Fruit fly (Drosophila melanogaster): Measurements from ENCODE around the gene CG4133.
A peak's percentile ranks its signal among the peaks of the same experiment; 100 is the strongest.

The CG4133 gene

DNA sequence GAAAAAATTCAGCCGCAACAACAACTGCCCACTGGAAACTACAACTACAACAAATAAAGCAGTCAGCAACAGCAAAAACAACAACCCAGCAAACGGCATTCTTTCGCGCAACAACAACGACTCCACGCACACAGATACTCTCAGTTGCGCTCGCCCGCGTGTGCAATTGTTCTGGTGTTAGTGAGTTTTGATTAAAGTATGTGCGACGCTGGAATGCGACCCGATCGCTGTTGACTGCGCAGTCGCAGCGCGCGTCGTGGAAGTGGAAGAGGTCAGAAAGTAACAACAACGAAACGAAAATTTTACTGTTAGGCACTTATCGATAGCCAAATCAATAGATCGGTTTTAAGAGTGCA is 23.7 kb upstream of the CG4133 start:
- TF ChIP-seq EcR (GFP tag; optimal IDR thresholded peaks at IDR 0.05) (peak; percentile 26), Pif1A (GFP tag; optimal IDR thresholded peaks at IDR 0.05) (no peak), CG13204 (GFP tag; optimal IDR thresholded peaks at IDR 0.05) (peak; percentile 58), CG4496 (GFP tag; IDR thresholded peaks at IDR 0.05) (peak; percentile 9; the same call in 1 of the 3 replicates)

DNA sequence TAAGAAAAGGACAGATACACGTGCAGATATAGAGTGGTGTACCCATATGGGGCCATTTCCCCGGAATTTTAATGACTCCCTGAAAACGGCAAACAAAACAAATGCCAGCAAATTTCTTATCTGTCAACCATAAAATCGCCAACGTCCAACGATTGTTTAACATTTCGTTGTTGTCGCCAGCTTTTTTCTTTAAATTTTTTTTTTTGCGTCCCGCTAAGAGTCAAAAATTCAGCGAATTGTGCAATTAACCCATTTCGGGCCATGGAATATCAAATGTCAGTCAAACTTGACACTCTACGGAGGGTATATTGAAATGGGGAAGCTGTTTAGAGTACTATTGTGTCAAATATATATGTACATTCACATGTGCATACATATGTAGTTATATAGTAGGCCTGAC is 23.2 kb upstream of the CG4133 start:
- TF ChIP-seq CG32121 (GFP tag; IDR thresholded peaks at IDR 0.05) (no peak), CG12605 (GFP tag; IDR thresholded peaks at IDR 0.05) (no peak)

DNA sequence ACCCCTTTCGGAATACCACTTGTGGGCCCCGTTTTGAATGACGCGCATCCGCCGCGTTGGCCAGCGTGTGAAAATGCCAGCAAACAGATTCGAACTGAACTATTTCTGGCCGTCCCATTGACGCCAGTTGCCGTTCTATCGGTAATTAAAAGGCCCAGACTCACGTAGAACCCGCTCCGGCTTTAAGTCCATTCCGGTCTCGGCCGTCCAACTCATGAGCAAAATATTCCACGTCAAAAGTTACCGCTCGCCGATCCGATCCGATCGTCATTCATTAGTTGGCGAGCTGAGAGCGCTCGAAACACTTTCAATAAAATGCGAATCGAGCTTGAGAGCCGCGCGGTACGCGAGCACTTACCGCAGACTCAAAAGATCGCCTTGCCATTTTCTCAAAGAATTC is 20.9 kb upstream of the CG4133 start:
- no peak for TF ChIP-seq CG8159 (tag; optimal IDR thresholded peaks at IDR 0.05)
- TF ChIP-seq Pif1B (GFP tag; optimal IDR thresholded peaks at IDR 0.05), result no peak
- TF ChIP-seq CG34367 (tag; optimal IDR thresholded peaks at IDR 0.05), result no peak
- TF ChIP-seq CG15710 (tag; optimal IDR thresholded peaks at IDR 0.05), result no peak

DNA sequence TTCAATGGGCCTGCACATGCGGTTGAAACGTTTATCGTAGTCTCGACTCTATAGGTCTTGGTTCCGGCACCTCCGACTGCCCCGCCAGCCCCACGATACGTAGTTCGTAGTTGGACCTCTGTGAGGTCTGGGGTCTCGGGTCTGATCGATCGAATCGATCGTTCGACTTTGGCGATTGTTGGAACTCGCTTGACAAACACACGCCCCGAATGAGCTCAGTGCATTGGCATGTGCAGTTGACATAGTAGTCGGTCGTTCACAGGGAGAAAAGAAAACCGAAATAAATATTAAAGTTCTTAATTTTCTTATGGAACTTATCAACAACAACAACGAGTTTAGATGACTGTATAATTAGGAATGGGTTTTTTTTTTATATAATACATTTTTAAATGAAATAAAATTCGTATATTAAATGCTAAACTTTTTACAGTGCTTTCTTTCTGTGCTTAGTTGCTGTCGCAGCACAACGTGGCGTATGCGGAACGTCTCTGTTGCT is 20.0 kb upstream of the CG4133 start:
- TF ChIP-seq fd96Ca (GFP tag; IDR thresholded peaks at IDR 0.05), result peak; percentile 54; the same call in 1 of the 3 replicates
- peak; percentile 61 for TF ChIP-seq CG8159 (tag; optimal IDR thresholded peaks at IDR 0.05)
- peak; percentile 83 for TF ChIP-seq Ets98B (GFP tag; IDR thresholded peaks at IDR 0.05)
- peak; percentile 66 for TF ChIP-seq CG14655 (GFP tag; optimal IDR thresholded peaks at IDR 0.05)
- TF ChIP-seq Snoo (tag; optimal IDR thresholded peaks at IDR 0.05), result no peak
- TF ChIP-seq CG12605 (GFP tag; IDR thresholded peaks at IDR 0.05), result peak; percentile 64
- TF ChIP-seq CG15710 (tag; optimal IDR thresholded peaks at IDR 0.05), result peak; percentile 49
- TF ChIP-seq CG4496 (GFP tag; IDR thresholded peaks at IDR 0.05), result peak; percentile 54; the same call in 1 of the 3 replicates
- TF ChIP-seq rn (GFP tag; IDR thresholded peaks at IDR 0.05), result peak; percentile 54; the same call in 1 of the 2 replicates
- peak; percentile 83 for TF ChIP-seq CG32121 (GFP tag; IDR thresholded peaks at IDR 0.05)
- peak; percentile 2 for TF ChIP-seq EcR (GFP tag; optimal IDR thresholded peaks at IDR 0.05)
- TF ChIP-seq Pif1B (GFP tag; optimal IDR thresholded peaks at IDR 0.05), result peak; percentile 51
- peak; percentile 61 for TF ChIP-seq CG8301 (tag; optimal IDR thresholded peaks at IDR 0.05)
- no peak for TF ChIP-seq D1 (tag; optimal IDR thresholded peaks at IDR 0.05)
- peak; percentile 52 for TF ChIP-seq CG9948 (tag; optimal IDR thresholded peaks at IDR 0.05)
- peak; percentile 60 for TF ChIP-seq CG17806 (tag; optimal IDR thresholded peaks at IDR 0.05)
- TF ChIP-seq gl (tag; optimal IDR thresholded peaks at IDR 0.05), result peak; percentile 5
- 0 out of 2 replicates have a peak, but pooled peaks have one; percentile 23 for TF ChIP-seq CG10348 (GFP tag; IDR thresholded peaks at IDR 0.05)
- no peak for TF ChIP-seq CG13204 (GFP tag; optimal IDR thresholded peaks at IDR 0.05)
- peak; percentile 53 for TF ChIP-seq Pif1A (GFP tag; optimal IDR thresholded peaks at IDR 0.05)
- peak; percentile 19 for TF ChIP-seq CG34367 (tag; optimal IDR thresholded peaks at IDR 0.05)

DNA sequence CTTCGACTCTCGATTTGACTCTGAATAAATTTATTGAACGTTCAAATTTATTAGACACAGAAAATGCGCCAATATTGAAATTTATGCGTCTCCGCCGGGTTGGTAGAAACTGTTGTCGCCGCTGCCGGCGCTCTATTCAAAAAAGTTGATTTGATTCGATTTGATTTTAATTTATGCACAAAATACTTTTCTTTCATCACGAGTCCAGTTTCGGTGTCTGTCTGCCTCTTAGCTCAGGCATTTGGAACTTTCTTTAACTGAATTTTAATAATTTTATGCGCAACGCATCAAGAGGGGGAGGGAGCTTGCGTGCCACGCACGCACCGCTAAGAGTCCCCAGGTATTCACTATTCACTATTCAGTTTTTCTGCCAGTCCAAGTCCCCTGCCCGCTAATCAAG is 17.8 kb upstream of the CG4133 start:
- TF ChIP-seq CG4496 (GFP tag; IDR thresholded peaks at IDR 0.05) (no peak), Pif1B (GFP tag; optimal IDR thresholded peaks at IDR 0.05) (no peak), EcR (GFP tag; optimal IDR thresholded peaks at IDR 0.05) (no peak), CG34367 (tag; optimal IDR thresholded peaks at IDR 0.05) (no peak), CG9948 (tag; optimal IDR thresholded peaks at IDR 0.05) (no peak), D1 (tag; optimal IDR thresholded peaks at IDR 0.05) (no peak), CG14655 (GFP tag; optimal IDR thresholded peaks at IDR 0.05) (no peak), CG13204 (GFP tag; optimal IDR thresholded peaks at IDR 0.05) (no peak), rn (GFP tag; IDR thresholded peaks at IDR 0.05) (no peak), CG12605 (GFP tag; IDR thresholded peaks at IDR 0.05) (no peak), Pif1A (GFP tag; optimal IDR thresholded peaks at IDR 0.05) (no peak), CG32121 (GFP tag; IDR thresholded peaks at IDR 0.05) (no peak), Ets98B (GFP tag; IDR thresholded peaks at IDR 0.05) (no peak), CG8159 (tag; optimal IDR thresholded peaks at IDR 0.05) (no peak), CG17806 (tag; optimal IDR thresholded peaks at IDR 0.05) (no peak), CG15710 (tag; optimal IDR thresholded peaks at IDR 0.05) (no peak), gl (tag; optimal IDR thresholded peaks at IDR 0.05) (no peak), Snoo (tag; optimal IDR thresholded peaks at IDR 0.05) (no peak), CG10348 (GFP tag; IDR thresholded peaks at IDR 0.05) (no peak)

DNA sequence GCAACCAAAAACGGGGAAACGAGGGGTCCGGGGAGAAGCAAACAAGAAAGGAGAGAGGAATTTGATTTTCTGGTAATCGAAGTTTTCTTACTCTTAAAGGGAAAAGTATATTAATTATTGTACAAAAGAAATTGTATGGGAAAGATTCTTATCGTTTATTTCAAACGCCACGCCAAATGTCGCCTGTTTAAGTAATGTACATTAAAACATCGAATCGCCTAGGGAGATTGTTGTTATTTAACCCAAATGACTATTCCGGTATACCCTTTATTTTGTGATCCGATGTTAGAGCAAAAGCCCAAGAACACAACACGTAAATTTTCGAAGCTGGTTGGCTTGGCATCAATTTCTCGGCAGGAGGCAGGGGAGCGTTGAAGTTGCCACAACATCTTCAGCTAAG is 16.0 kb upstream of the CG4133 start:
- TF ChIP-seq CG17806 (tag; optimal IDR thresholded peaks at IDR 0.05) (peak; percentile 92), CG9948 (tag; optimal IDR thresholded peaks at IDR 0.05) (peak; percentile 89), CG15710 (tag; optimal IDR thresholded peaks at IDR 0.05) (peak; percentile 82), Ets98B (GFP tag; IDR thresholded peaks at IDR 0.05) (peak; percentile 82), Pif1B (GFP tag; optimal IDR thresholded peaks at IDR 0.05) (peak; percentile 82), CG4496 (GFP tag; IDR thresholded peaks at IDR 0.05) (peak; percentile 70), CG8301 (tag; optimal IDR thresholded peaks at IDR 0.05) (peak; percentile 90), EcR (GFP tag; optimal IDR thresholded peaks at IDR 0.05) (no peak), CG8159 (tag; optimal IDR thresholded peaks at IDR 0.05) (peak; percentile 87), fd96Ca (GFP tag; IDR thresholded peaks at IDR 0.05) (peak; percentile 81), CG13204 (GFP tag; optimal IDR thresholded peaks at IDR 0.05) (no peak), CG14655 (GFP tag; optimal IDR thresholded peaks at IDR 0.05) (peak; percentile 92), CG32121 (GFP tag; IDR thresholded peaks at IDR 0.05) (0 out of 2 replicates have a peak, but pooled peaks have one; percentile 18), rn (GFP tag; IDR thresholded peaks at IDR 0.05) (0 out of 2 replicates have a peak, but pooled peaks have one; percentile 14), CG10348 (GFP tag; IDR thresholded peaks at IDR 0.05) (no peak), D1 (tag; optimal IDR thresholded peaks at IDR 0.05) (peak; percentile 54), CG12605 (GFP tag; IDR thresholded peaks at IDR 0.05) (peak; percentile 57), Snoo (tag; optimal IDR thresholded peaks at IDR 0.05) (peak; percentile 85), CG34367 (tag; optimal IDR thresholded peaks at IDR 0.05) (peak; percentile 76), gl (tag; optimal IDR thresholded peaks at IDR 0.05) (peak; percentile 67), Pif1A (GFP tag; optimal IDR thresholded peaks at IDR 0.05) (peak; percentile 82)

Data from whole organism, pupa.